Fruit fly (Drosophila melanogaster): Measurements from ENCODE around the gene Spn77Ba.

Spn77Ba gene

dm6 chr3L:20354872-20355271 lies 37.9 kb downstream of the Spn77Ba start:
- TF ChIP-seq dsx (GFP tag; optimal IDR thresholded peaks at IDR 0.05; ENCODE audit: poor library complexity, severe bottlenecking) (no peak), svp (GFP tag) (peak; percentile 98)

dm6 chr3L:20356613-20357012 lies 39.6 kb downstream of the Spn77Ba start, which contains the start of gene kin17:
Gene kin17 (plus strand): TSS chr3L:20356807.
- TF ChIP-seq CG6792 (GFP tag; optimal IDR thresholded peaks at IDR 0.05): no peak
- TF ChIP-seq Hr39 (GFP tag; optimal IDR thresholded peaks at IDR 0.05): no peak
- TF ChIP-seq CG6276 (GFP tag; optimal IDR thresholded peaks at IDR 0.05): no peak
- no peak for TF ChIP-seq CG3919 (GFP tag; optimal IDR thresholded peaks at IDR 0.05)
- no peak for TF ChIP-seq topi (GFP tag; optimal IDR thresholded peaks at IDR 0.05)

- TF ChIP-seq achi (GFP tag; optimal IDR thresholded peaks at IDR 0.05) (no peak), acj6 (GFP tag; optimal IDR thresholded peaks at IDR 0.05) (no peak), Ets96B (tag; optimal IDR thresholded peaks at IDR 0.05) (no peak), Sox14 (GFP tag; optimal IDR thresholded peaks at IDR 0.05) (no peak), CG8632 (GFP tag; optimal IDR thresholded peaks at IDR 0.05) (no peak), Eip78C (GFP tag) (no peak), cyc (GFP tag; optimal IDR thresholded peaks at IDR 0.05) (no peak), CG15336 (GFP tag; IDR thresholded peaks at IDR 0.05) (no peak), topi (GFP tag; optimal IDR thresholded peaks at IDR 0.05) (no peak), net (GFP tag; optimal IDR thresholded peaks at IDR 0.05) (no peak), CG7368 (GFP tag; optimal IDR thresholded peaks at IDR 0.05) (no peak), Sox102F (GFP tag; optimal IDR thresholded peaks at IDR 0.05) (no peak), pdm3 (GFP tag; optimal IDR thresholded peaks at IDR 0.05) (no peak), Sox15 (GFP tag; optimal IDR thresholded peaks at IDR 0.05) (no peak), CG6854 (GFP tag; optimal IDR thresholded peaks at IDR 0.05) (no peak), CG9139 (GFP tag; optimal IDR thresholded peaks at IDR 0.05) (no peak), CG8119 (GFP tag; IDR thresholded peaks at IDR 0.05) (no peak)
Observed at dm6 chr3L:20358212-20358611, 41.2 kb downstream of the Spn77Ba start, which contains the start of gene CG5665. Gene CG5665 (plus strand): TSS chr3L:20358512.

dm6 chr3L:20361389-20361788 lies 44.4 kb downstream of the Spn77Ba start, which contains the start of gene Prim2:
Gene Prim2 (minus strand): TSS chr3L:20361585.
- TF ChIP-seq Hr38 (GFP tag; optimal IDR thresholded peaks at IDR 0.05) (no peak), ss (GFP tag; optimal IDR thresholded peaks at IDR 0.05) (no peak), CG10631 (GFP tag; optimal IDR thresholded peaks at IDR 0.05) (no peak), esn (GFP tag; optimal IDR thresholded peaks at IDR 0.05) (no peak), CG4318 (GFP tag; optimal IDR thresholded peaks at IDR 0.05) (no peak), CG6792 (GFP tag; optimal IDR thresholded peaks at IDR 0.05) (no peak), topi (GFP tag; optimal IDR thresholded peaks at IDR 0.05) (no peak), Smox (GFP tag; optimal IDR thresholded peaks at IDR 0.05) (no peak), Gug (GFP tag; IDR thresholded peaks at IDR 0.05) (no peak), OdsH (GFP tag; optimal IDR thresholded peaks at IDR 0.05) (no peak), CG8632 (GFP tag; optimal IDR thresholded peaks at IDR 0.05) (no peak), CG7368 (GFP tag; optimal IDR thresholded peaks at IDR 0.05) (no peak), CG11902 (GFP tag; optimal IDR thresholded peaks at IDR 0.05) (no peak), CG31627 (GFP tag; optimal IDR thresholded peaks at IDR 0.05) (no peak), CG32006 (GFP tag; optimal IDR thresholded peaks at IDR 0.05) (no peak)

dm6 chr3L:20366074-20366473 lies 49.1 kb downstream of the Spn77Ba start:
- TF ChIP-seq CG6163 (GFP tag; IDR thresholded peaks at IDR 0.05) (no peak), Hr38 (GFP tag; optimal IDR thresholded peaks at IDR 0.05) (no peak), CG3919 (GFP tag; optimal IDR thresholded peaks at IDR 0.05) (no peak), Hr39 (GFP tag; optimal IDR thresholded peaks at IDR 0.05) (no peak), esn (GFP tag; optimal IDR thresholded peaks at IDR 0.05) (no peak), eg (GFP tag; IDR thresholded peaks at IDR 0.05) (no peak), Gug (GFP tag; IDR thresholded peaks at IDR 0.05) (no peak), fd85E (GFP tag; optimal IDR thresholded peaks at IDR 0.05) (no peak)

Data from whole organism, prepupa.